Fruit fly (Drosophila melanogaster) whole organism, embryonic: ENCODE data around the gene Ptx1.
A peak's percentile ranks its signal among the peaks of the same experiment; 100 is the strongest.

ENCODE experiments used
- ATbp ChIP-seq: fragments of 200-800 bp; sonication (Bioruptor generic); optimal IDR thresholded peaks from 2 replicates; lab custom pipeline; 2017; ENCODE audit warnings: missing biosample characterization, mild to moderate bottlenecking, missing genetic modification characterization, missing genetic modification reagents
- B-H1 ChIP-seq: fragments of 200-800 bp; sonication (Bioruptor generic); IDR thresholded peaks from 3 replicates; pipeline ENCODE4 v1.3.6; 2022; ENCODE audit warnings: missing biosample characterization, missing genetic modification characterization
- Blimp-1 ChIP-seq: fragments of 200-800 bp; sonication (Bioruptor generic); optimal IDR thresholded peaks from 3 replicates; lab custom pipeline; 2018; ENCODE audit warnings: missing biosample characterization, missing genetic modification characterization, mild to moderate bottlenecking, moderate library complexity, missing genetic modification reagents
- CG11247 ChIP-seq: fragments of 200-800 bp; sonication (Bioruptor generic); IDR thresholded peaks from 2 replicates; pipeline ENCODE4 v1.3.6; 2022; ENCODE audit warnings: missing biosample characterization, missing genetic modification characterization
- CG11456 ChIP-seq: fragments of 200-800 bp; sonication (Bioruptor generic); IDR thresholded peaks from 3 replicates; pipeline ENCODE4 v1.3.6; 2022; ENCODE audit warnings: missing biosample characterization, missing genetic modification characterization
- CG12769 ChIP-seq: fragments of 200-800 bp; sonication (Bioruptor generic); optimal IDR thresholded peaks from 2 replicates; lab custom pipeline; 2019; ENCODE audit warnings: missing biosample characterization, mild to moderate bottlenecking, missing genetic modification characterization, moderate library complexity
- CG13287 ChIP-seq: fragments of 200-800 bp; sonication (Bioruptor generic); IDR thresholded peaks from 2 replicates; pipeline ENCODE4 v1.3.6; 2022; ENCODE audit warnings: missing biosample characterization, missing genetic modification characterization; ENCODE audit not compliant: partially characterized antibody
- CG13775 ChIP-seq: fragments of 200-800 bp; sonication (Bioruptor generic); optimal IDR thresholded peaks from 3 replicates; lab custom pipeline; 2017; ENCODE audit warnings: missing biosample characterization, mild to moderate bottlenecking, missing genetic modification characterization
- CG16815 ChIP-seq: fragments of 200-800 bp; sonication (Bioruptor generic); optimal IDR thresholded peaks from 3 replicates; lab custom pipeline; 2017; ENCODE audit warnings: missing biosample characterization, mild to moderate bottlenecking, missing genetic modification characterization
- CG17568 ChIP-seq: fragments of 200-800 bp; sonication (Bioruptor generic); optimal IDR thresholded peaks from 2 replicates; lab custom pipeline; 2018; ENCODE audit warnings: missing biosample characterization, mild to moderate bottlenecking, missing genetic modification characterization, moderate library complexity
- CG2889 ChIP-seq: fragments of 200-800 bp; sonication (Bioruptor generic); IDR thresholded peaks from 3 replicates; pipeline ENCODE4 v1.3.6; 2022; ENCODE audit warnings: missing biosample characterization, missing genetic modification characterization
- CG30403 ChIP-seq: fragments of 200-800 bp; sonication (Bioruptor generic); optimal IDR thresholded peaks from 3 replicates; lab custom pipeline; 2016; ENCODE audit warnings: missing biosample characterization, missing genetic modification characterization
- CG31224 ChIP-seq: fragments of 200-800 bp; sonication (Bioruptor generic); IDR thresholded peaks from 2 replicates; pipeline ENCODE4 v1.3.6; 2022; ENCODE audit warnings: missing biosample characterization, missing genetic modification characterization
- CG3163 ChIP-seq: fragments of 200-800 bp; sonication (Bioruptor generic); optimal IDR thresholded peaks from 3 replicates; lab custom pipeline; 2016; ENCODE audit warnings: missing biosample characterization, missing genetic modification characterization
- CG43689 ChIP-seq: fragments of 200-800 bp; sonication (Bioruptor generic); IDR thresholded peaks from 2 replicates; pipeline ENCODE4 v1.3.6; 2022; ENCODE audit warnings: missing biosample characterization, missing genetic modification characterization
- CG6254 ChIP-seq: fragments of 200-800 bp; sonication (Bioruptor generic); optimal IDR thresholded peaks from 3 replicates; lab custom pipeline; 2017; ENCODE audit warnings: mild to moderate bottlenecking, missing biosample characterization, missing genetic modification reagents, missing genetic modification characterization
- CG7357 ChIP-seq: fragments of 200-800 bp; sonication (Bioruptor generic); IDR thresholded peaks from 3 replicates; pipeline ENCODE4 v1.3.6; 2022; ENCODE audit warnings: missing biosample characterization, missing genetic modification characterization
- CG8089 ChIP-seq: fragments of 200-800 bp; sonication (Bioruptor generic); optimal IDR thresholded peaks from 3 replicates; lab custom pipeline; 2016; ENCODE audit warnings: missing biosample characterization, missing genetic modification characterization
- Dek ChIP-seq: fragments of 200-800 bp; sonication (Bioruptor generic); optimal IDR thresholded peaks from 3 replicates; lab custom pipeline; 2019; ENCODE audit warnings: missing biosample characterization, mild to moderate bottlenecking, missing genetic modification characterization, moderate library complexity
- E2f1 ChIP-seq: fragments of 200-800 bp; sonication (Bioruptor generic); IDR thresholded peaks from 2 replicates; pipeline ENCODE4 v1.3.6; 2022; ENCODE audit warnings: missing biosample characterization, missing genetic modification characterization
- Eip74EF ChIP-seq, 2 experiments: fragments of 200-800 bp in 1 of 2; fragments of >200 bp in 1 of 2; sonication (Bioruptor generic) in 1 of 2; optimal IDR thresholded peaks; 2 replicates each; lab custom pipeline; 2017 to 2019; ENCODE audit warnings: missing biosample characterization in 2 of 2, missing genetic modification characterization in 2 of 2, mild to moderate bottlenecking in 1 of 2, moderate library complexity in 1 of 2
- Fer2 ChIP-seq: fragments of 200-800 bp; sonication (Bioruptor generic); optimal IDR thresholded peaks from 2 replicates; lab custom pipeline; 2018; ENCODE audit warnings: missing biosample characterization, mild to moderate bottlenecking, missing genetic modification characterization, moderate library complexity
- HLH54F ChIP-seq: fragments of 200-800 bp; sonication (Bioruptor generic); optimal IDR thresholded peaks from 3 replicates; lab custom pipeline; 2016; ENCODE audit warnings: missing biosample characterization, missing genetic modification characterization
- Hmr ChIP-seq: fragments of 200-800 bp; sonication (Bioruptor generic); optimal IDR thresholded peaks from 3 replicates; lab custom pipeline; 2017; ENCODE audit warnings: mild to moderate bottlenecking, missing biosample characterization, missing genetic modification reagents, missing genetic modification characterization
- Hr51 ChIP-seq, 2 experiments: fragments of 200-800 bp; sonication (Bioruptor generic); optimal IDR thresholded peaks; 2 replicates in 1 of 2; 3 replicates in 1 of 2; lab custom pipeline; 2016 to 2018; ENCODE audit warnings: missing biosample characterization in 2 of 2, missing genetic modification characterization in 2 of 2, mild to moderate bottlenecking in 1 of 2, moderate library complexity in 1 of 2
- Hr78 ChIP-seq, 2 experiments: fragments of 200-800 bp in 1 of 2; fragments of >200 bp in 1 of 2; sonication (Bioruptor generic) in 1 of 2; optimal IDR thresholded peaks; 2 replicates each; lab custom pipeline; 2017 to 2019; ENCODE audit warnings: missing biosample characterization in 2 of 2, missing genetic modification characterization in 2 of 2, mild to moderate bottlenecking in 1 of 2, moderate library complexity in 1 of 2
- Mrtf ChIP-seq: fragments of 200-800 bp; sonication (Bioruptor generic); IDR thresholded peaks from 3 replicates; pipeline ENCODE4 v1.3.6; 2022; ENCODE audit warnings: missing biosample characterization, missing genetic modification characterization
- NC2β ChIP-seq: fragments of 200-800 bp; sonication (Bioruptor generic); optimal IDR thresholded peaks from 2 replicates; lab custom pipeline; 2016; ENCODE audit warnings: missing biosample characterization, missing genetic modification characterization
- Oli ChIP-seq: fragments of 200-800 bp; sonication (Bioruptor generic); optimal IDR thresholded peaks from 2 replicates; lab custom pipeline; 2018; ENCODE audit warnings: missing biosample characterization, mild to moderate bottlenecking, missing genetic modification characterization, moderate library complexity
- Sin3A ChIP-seq: fragments of >200 bp; optimal IDR thresholded peaks from 2 replicates; lab custom pipeline; 2018
- Ssrp ChIP-seq: fragments of 200-800 bp; sonication (Bioruptor generic); optimal IDR thresholded peaks from 2 replicates; lab custom pipeline; 2018; ENCODE audit warnings: missing biosample characterization, mild to moderate bottlenecking, missing genetic modification characterization, moderate library complexity
- amos ChIP-seq: fragments of 200-800 bp; sonication (Bioruptor generic); IDR thresholded peaks from 2 replicates; pipeline ENCODE4 v1.3.6; 2022; ENCODE audit warnings: missing biosample characterization, missing genetic modification characterization; ENCODE audit not compliant: partially characterized antibody
- cg ChIP-seq: fragments of 200-800 bp; sonication (Bioruptor generic); optimal IDR thresholded peaks from 3 replicates; lab custom pipeline; 2019; ENCODE audit warnings: missing biosample characterization, mild to moderate bottlenecking, missing genetic modification characterization, moderate library complexity
- crol ChIP-seq: fragments of 200-800 bp; sonication (Bioruptor generic); IDR thresholded peaks from 2 replicates; pipeline ENCODE4 v1.3.6; 2022; ENCODE audit warnings: missing biosample characterization, missing genetic modification characterization
- ken ChIP-seq: fragments of 200-800 bp; sonication (Bioruptor generic); IDR thresholded peaks from 3 replicates; pipeline ENCODE4 v1.3.6; 2022; ENCODE audit warnings: missing biosample characterization, missing genetic modification characterization
- kni ChIP-seq: fragments of 200-800 bp; sonication (Bioruptor generic); optimal IDR thresholded peaks from 3 replicates; lab custom pipeline; 2017; ENCODE audit warnings: mild to moderate bottlenecking, missing biosample characterization, missing genetic modification reagents, missing genetic modification characterization
- onecut ChIP-seq: fragments of 200-800 bp; sonication (Bioruptor generic); IDR thresholded peaks from 2 replicates; pipeline ENCODE4 v1.3.6; 2022; ENCODE audit warnings: missing biosample characterization, missing genetic modification characterization
- pho ChIP-seq: fragments of 200-800 bp; sonication (Bioruptor generic); optimal IDR thresholded peaks from 2 replicates; lab custom pipeline; 2016; ENCODE audit warnings: missing biosample characterization, missing genetic modification characterization
- pros ChIP-seq: fragments of 200-800 bp; sonication (Bioruptor generic); optimal IDR thresholded peaks from 3 replicates; lab custom pipeline; 2019; ENCODE audit warnings: missing biosample characterization, mild to moderate bottlenecking, missing genetic modification characterization, moderate library complexity
- ranshi ChIP-seq: fragments of 200-800 bp; sonication (Bioruptor generic); IDR thresholded peaks from 2 replicates; pipeline ENCODE4 v1.3.6; 2022; ENCODE audit warnings: missing biosample characterization, missing genetic modification characterization
- sc ChIP-seq, 3 experiments: fragments of >200 bp in 2 of 3; fragments of 200-800 bp in 1 of 3; sonication (Bioruptor generic) in 1 of 3; optimal IDR thresholded peaks; 2 replicates in 2 of 3; 3 replicates in 1 of 3; lab custom pipeline; 2017; ENCODE audit warnings: mild to moderate bottlenecking in 1 of 3, missing biosample characterization in 1 of 3, missing genetic modification characterization in 1 of 3, missing genetic modification reagents in 1 of 3
- sens ChIP-seq: fragments of 200-800 bp; sonication (Bioruptor generic); peaks from one replicate; lab custom pipeline; 2016; ENCODE audit warnings: missing biosample characterization, missing genetic modification characterization
- sr ChIP-seq: fragments of 200-800 bp; sonication (Bioruptor generic); IDR thresholded peaks from 3 replicates; pipeline ENCODE4 v1.3.6; 2022; ENCODE audit warnings: missing biosample characterization, missing genetic modification characterization
- trem ChIP-seq: fragments of 200-800 bp; optimal IDR thresholded peaks from 3 replicates; lab custom pipeline; 2019; ENCODE audit warnings: missing biosample characterization, mild to moderate bottlenecking, missing genetic modification characterization, moderate library complexity
- wor ChIP-seq: fragments of 200-800 bp; sonication (Bioruptor generic); IDR thresholded peaks from 2 replicates; pipeline ENCODE4 v1.3.6; 2022; ENCODE audit warnings: missing biosample characterization, missing genetic modification characterization

Gene Ptx1

DNA sequence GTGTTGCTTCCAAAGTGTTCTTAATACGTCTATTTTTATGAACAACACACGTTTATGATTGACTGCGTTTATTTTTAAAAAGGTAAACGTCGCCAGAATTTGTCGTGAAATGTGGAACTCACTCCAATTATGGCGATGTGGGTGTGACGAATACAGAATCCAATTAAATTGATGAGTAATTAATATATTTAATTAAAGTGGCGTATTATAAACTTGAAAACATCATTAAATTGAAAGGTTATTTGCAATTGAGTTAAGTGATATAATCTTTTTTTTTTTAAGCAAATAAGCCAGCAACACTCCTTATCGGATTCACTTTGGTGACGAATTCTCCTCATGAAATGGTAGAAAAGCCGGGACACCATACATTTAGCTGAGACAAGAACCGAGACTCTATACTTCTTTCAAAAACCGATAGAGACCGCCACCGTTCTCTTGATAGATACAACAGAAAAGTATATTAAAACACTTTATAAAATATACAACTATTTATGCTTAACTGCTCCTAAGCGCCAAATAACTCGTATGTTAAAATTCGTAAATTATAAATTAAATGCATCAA is 42.2 kb upstream of the Ptx1 start (continued):
- TF ChIP-seq CG13287 (GFP tag; lab: Robert Waterston, UW) (peak; percentile 19; the same call in 1 of the 2 replicates), wor (GFP tag; lab: Robert Waterston, UW) (no peak)

- no peak for TF ChIP-seq sc (optimal IDR thresholded peaks at IDR 0.05; lab: Kevin White, UChicago)
- no peak for TF ChIP-seq sc (GFP tag; optimal IDR thresholded peaks at IDR 0.05; lab: Kevin White, UChicago)
- no peak for TF ChIP-seq cg (GFP tag; lab: Kevin White, UChicago)
- TF ChIP-seq Blimp-1 (GFP tag; lab: Kevin White, UChicago), result peak; percentile 21
- no peak for TF ChIP-seq B-H1 (GFP tag; lab: Robert Waterston, UW)
- peak; percentile 60 for TF ChIP-seq sens
- no peak for TF ChIP-seq pros
- no peak for TF ChIP-seq onecut (GFP tag; lab: Robert Waterston, UW)
- 0 out of 3 replicates have a peak, but pooled peaks have one; percentile 9 for TF ChIP-seq Mrtf (GFP tag; lab: Robert Waterston, UW)
- no peak for TF ChIP-seq CG3163 (GFP tag; lab: Kevin White, UChicago)
- TF ChIP-seq CG43689 (GFP tag; lab: Robert Waterston, UW), result no peak
- no peak for TF ChIP-seq Oli (tag; lab: Kevin White, UChicago)
- TF ChIP-seq Sin3A (lab: Kevin White, UChicago), result no peak
- TF ChIP-seq CG6254 (GFP tag; lab: Kevin White, UChicago), result no peak
Measured at dm6 chr3R:30872301-30873044, 40.1 kb upstream of the Ptx1 start, which contains the start of gene CG15545. TSS of gene CG15545 (minus strand) at chr3R:30872351.

DNA sequence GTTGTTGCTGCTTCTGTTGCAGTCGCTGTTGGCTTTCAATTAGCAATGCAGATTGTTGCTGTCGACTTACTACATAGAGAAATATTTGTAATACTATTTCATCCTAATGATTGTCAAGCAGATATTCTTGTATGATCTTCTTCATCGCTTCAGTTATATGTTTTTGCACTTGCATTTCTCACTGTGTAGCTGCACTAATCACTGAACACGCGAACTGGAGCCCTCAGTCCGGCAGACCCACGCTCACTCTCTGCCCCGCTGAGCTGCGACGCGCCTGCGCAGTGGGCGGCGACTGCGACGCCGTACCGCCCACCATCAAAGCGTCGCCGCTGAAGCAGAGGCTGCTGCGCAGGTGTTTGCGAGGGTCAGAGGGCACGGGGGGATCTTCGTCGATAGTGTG is 37.9 kb upstream of the Ptx1 start:
- TF ChIP-seq Hr78 (GFP tag; optimal IDR thresholded peaks at IDR 0.05; lab: Kevin White, UChicago) (peak in 1 of 2 experiments; percentile 59), NC2β (GFP tag; lab: Kevin White, UChicago) (no peak), CG7357 (GFP tag; lab: Robert Waterston, UW) (no peak), E2f1 (GFP tag; lab: Robert Waterston, UW) (no peak), trem (no peak), CG17568 (no peak), Dek (no peak), crol (GFP tag; lab: Robert Waterston, UW) (peak; percentile 70), Hmr (GFP tag; lab: Kevin White, UChicago) (no peak), Eip74EF (GFP tag; optimal IDR thresholded peaks at IDR 0.05; lab: Kevin White, UChicago) (no peak), CG12769 (tag; lab: Kevin White, UChicago) (peak; percentile 4), HLH54F (GFP tag; lab: Kevin White, UChicago) (no peak), CG13775 (GFP tag; lab: Kevin White, UChicago) (no peak), sr (GFP tag; lab: Robert Waterston, UW) (peak; percentile 95), ranshi (GFP tag; lab: Robert Waterston, UW) (no peak), CG16815 (GFP tag; lab: Kevin White, UChicago) (no peak), Hr51 (GFP tag; optimal IDR thresholded peaks at IDR 0.05; lab: Kevin White, UChicago) (peak in 1 of 2 experiments; percentile 25), kni (GFP tag; lab: Kevin White, UChicago) (no peak), pho (GFP tag; lab: Kevin White, UChicago) (no peak), Ssrp (tag; lab: Kevin White, UChicago) (no peak), CG30403 (GFP tag; lab: Kevin White, UChicago) (no peak), CG2889 (GFP tag; lab: Robert Waterston, UW) (no peak), CG11456 (GFP tag; lab: Robert Waterston, UW) (no peak), ken (peak; percentile 51; the same call in 1 of the 3 replicates), ATbp (GFP tag; lab: Kevin White, UChicago) (no peak), CG11247 (GFP tag; lab: Robert Waterston, UW) (no peak), CG8089 (GFP tag; lab: Kevin White, UChicago) (no peak), amos (GFP tag; lab: Robert Waterston, UW) (no peak), Fer2 (tag; lab: Kevin White, UChicago) (no peak), CG31224 (GFP tag; lab: Robert Waterston, UW) (no peak)
